Fruit fly (Drosophila melanogaster): ENCODE data around the gene Gug.
A peak's percentile ranks its signal among the peaks of the same experiment; 100 is the strongest.

Gene Gug

dm6 chr3L:8448517-8448889 is 1.2 kb upstream of the Gug start (continued):
- TF ChIP-seq CG17568 (GFP tag; optimal IDR thresholded peaks at IDR 0.05) (no peak), CG1792 (GFP tag; optimal IDR thresholded peaks at IDR 0.05) (no peak), CG3726 (GFP tag; IDR thresholded peaks at IDR 0.05) (no peak), ato (GFP tag; IDR thresholded peaks at IDR 0.05; ENCODE audit: partially characterized antibody) (no peak), CrebB (tag; optimal IDR thresholded peaks at IDR 0.05) (no peak), Pdp1 (GFP tag; optimal IDR thresholded peaks at IDR 0.05) (peak in 1 of 2 experiments; percentile 17), Doc2 (GFP tag; IDR thresholded peaks at IDR 0.05) (no peak), ftz-f1 (GFP tag; optimal IDR thresholded peaks at IDR 0.05) (no peak), Nf-YA (GFP tag; IDR thresholded peaks at IDR 0.05) (no peak), Lhr (GFP tag; optimal IDR thresholded peaks at IDR 0.05) (no peak), Fer1 (GFP tag; optimal IDR thresholded peaks at IDR 0.05) (no peak), row (GFP tag; IDR thresholded peaks at IDR 0.05) (no peak), CG12942 (GFP tag; optimal IDR thresholded peaks at IDR 0.05) (no peak), CG7786 (GFP tag; optimal IDR thresholded peaks at IDR 0.05) (no peak), ERR (GFP tag; optimal IDR thresholded peaks at IDR 0.05) (no peak), CG7357 (GFP tag; IDR thresholded peaks at IDR 0.05) (0 out of 3 replicates have a peak, but pooled peaks have one; percentile 7), lov (optimal IDR thresholded peaks at IDR 0.05) (no peak), lov (GFP tag; IDR thresholded peaks at IDR 0.05) (no peak), schlank (tag; optimal IDR thresholded peaks at IDR 0.05) (no peak), tgo (GFP tag; IDR thresholded peaks at IDR 0.05) (no peak), sisA (GFP tag; IDR thresholded peaks at IDR 0.05) (0 out of 2 replicates have a peak, but pooled peaks have one; percentile 10), ind (GFP tag; optimal IDR thresholded peaks at IDR 0.05) (peak; percentile 15), lola (GFP tag; optimal IDR thresholded peaks at IDR 0.05) (peak in 1 of 3 experiments; percentile 4), Camta (GFP tag; optimal IDR thresholded peaks at IDR 0.05) (no peak), unc-4 (GFP tag; IDR thresholded peaks at IDR 0.05; ENCODE audit: partially characterized antibody) (no peak), scrt (GFP tag; optimal IDR thresholded peaks at IDR 0.05) (no peak), slbo (GFP tag; IDR thresholded peaks at IDR 0.05) (no peak), Drgx (GFP tag; IDR thresholded peaks at IDR 0.05) (peak; percentile 58), Oli (tag; optimal IDR thresholded peaks at IDR 0.05) (peak; percentile 28), Atf3 (GFP tag; optimal IDR thresholded peaks at IDR 0.05) (no peak), sna (GFP tag; IDR thresholded peaks at IDR 0.05; ENCODE audit: partially characterized antibody) (no peak), bcd (GFP tag; optimal IDR thresholded peaks at IDR 0.05) (peak; percentile 9), emc (GFP tag; optimal IDR thresholded peaks at IDR 0.05) (no peak), CG9817 (tag; optimal IDR thresholded peaks at IDR 0.05) (no peak), vvl (GFP tag; IDR thresholded peaks at IDR 0.05) (no peak), stwl (tag; optimal IDR thresholded peaks at IDR 0.05) (no peak), dati (GFP tag; IDR thresholded peaks at IDR 0.05) (no peak), odd (GFP tag; optimal IDR thresholded peaks at IDR 0.05) (no peak), CG6765 (GFP tag; optimal IDR thresholded peaks at IDR 0.05) (no peak), pum (GFP tag; optimal IDR thresholded peaks at IDR 0.05) (no peak), dpn (GFP tag; optimal IDR thresholded peaks at IDR 0.05) (no peak), gt (GFP tag; IDR thresholded peaks at IDR 0.05) (no peak), tap (tag; optimal IDR thresholded peaks at IDR 0.05) (no peak), CG2678 (tag; optimal IDR thresholded peaks at IDR 0.05) (peak; percentile 13), ATbp (GFP tag; optimal IDR thresholded peaks at IDR 0.05) (peak; percentile 47), Dad (GFP tag; optimal IDR thresholded peaks at IDR 0.05) (no peak), fd64A (GFP tag; optimal IDR thresholded peaks at IDR 0.05) (no peak), CG10959 (GFP tag; IDR thresholded peaks at IDR 0.05) (no peak), Ets65A (GFP tag) (peak; percentile 95), CG32772 (GFP tag; IDR thresholded peaks at IDR 0.05) (no peak), CG6813 (GFP tag; optimal IDR thresholded peaks at IDR 0.05) (no peak), btn (GFP tag; optimal IDR thresholded peaks at IDR 0.05) (no peak)

Data from whole organism, embryonic.